Fruit fly (Drosophila melanogaster): ENCODE measurements around the gene qjt.

The qjt gene

DNA sequence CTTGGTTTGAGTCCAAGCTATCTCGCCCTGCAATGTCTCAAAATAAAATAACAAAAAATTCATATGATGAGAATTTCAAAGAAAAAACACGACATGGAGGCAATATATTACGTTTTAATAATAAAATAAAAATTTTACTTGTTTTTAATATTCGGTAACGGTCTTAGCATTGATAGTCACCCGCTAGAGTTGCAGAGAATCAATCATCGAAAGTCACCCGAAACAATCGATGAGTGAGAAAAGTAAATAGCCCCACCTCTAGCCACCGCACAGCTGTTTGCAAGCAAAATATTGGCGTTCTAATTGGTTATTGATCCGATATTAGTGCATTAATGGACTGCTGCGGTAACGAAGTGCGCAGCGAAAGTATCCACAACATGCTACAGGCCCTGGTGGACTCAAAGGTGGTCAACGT lies 2.9 kb upstream of the qjt start, which contains the start of gene CG34250:
CG34250 (plus strand) TSS at position 244 of the 415 bp plus-strand sequence.
- no peak for TF ChIP-seq fd96Ca (GFP tag; IDR thresholded peaks at IDR 0.05)
- peak; percentile 82 for TF ChIP-seq D1 (tag; optimal IDR thresholded peaks at IDR 0.05)
- TF ChIP-seq Pif1A (GFP tag; optimal IDR thresholded peaks at IDR 0.05): no peak
- TF ChIP-seq Pif1B (GFP tag; optimal IDR thresholded peaks at IDR 0.05): no peak
- no peak for TF ChIP-seq Snoo (tag; optimal IDR thresholded peaks at IDR 0.05)
- TF ChIP-seq CG10348 (GFP tag; IDR thresholded peaks at IDR 0.05): no peak
- TF ChIP-seq EcR (GFP tag; optimal IDR thresholded peaks at IDR 0.05): no peak

DNA sequence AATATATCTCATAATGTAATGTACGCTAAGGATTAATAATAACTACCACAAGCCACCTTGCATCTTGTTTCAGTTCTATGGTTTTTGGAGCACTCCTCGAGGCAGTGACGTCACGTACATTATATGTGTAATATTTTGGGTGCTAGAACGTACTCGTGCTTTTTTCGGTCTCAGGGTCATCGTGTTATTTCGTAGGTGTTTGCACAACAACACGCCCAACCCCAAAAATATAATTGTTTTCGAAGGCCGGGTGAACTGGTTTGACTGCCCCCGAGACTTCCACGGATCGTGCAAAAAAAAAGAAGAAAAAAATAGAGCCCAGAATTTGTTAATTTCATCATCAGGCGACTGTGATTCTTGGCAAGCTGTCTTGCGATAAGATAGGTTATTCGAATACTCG lies 2.4 kb upstream of the qjt start:
- TF ChIP-seq Pif1B (GFP tag; optimal IDR thresholded peaks at IDR 0.05) (no peak), Snoo (tag; optimal IDR thresholded peaks at IDR 0.05) (no peak), Ets98B (GFP tag; IDR thresholded peaks at IDR 0.05) (no peak)

DNA sequence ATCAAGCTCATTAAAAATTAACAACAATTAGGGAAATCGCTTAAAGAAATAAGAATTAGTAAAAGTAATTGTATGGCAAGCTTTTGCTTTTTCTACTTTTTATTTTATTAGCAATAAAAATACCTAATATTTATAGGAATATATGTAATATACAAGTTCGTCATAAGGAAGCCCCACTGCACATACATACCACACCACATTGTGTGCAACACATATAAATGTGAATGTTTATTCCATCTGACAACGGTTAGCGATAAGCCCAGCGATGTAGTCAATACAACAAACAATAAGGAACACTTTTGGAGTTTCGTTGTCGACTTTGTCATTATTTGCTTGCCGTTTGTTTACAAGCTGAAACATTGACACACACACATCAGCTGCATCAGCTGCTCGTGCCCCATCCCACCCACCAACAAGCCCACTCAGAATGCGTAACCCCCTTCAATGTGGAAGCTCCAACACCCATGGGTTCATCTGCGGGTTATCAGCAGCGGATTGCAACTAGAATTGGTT lies 6.4 kb downstream of the qjt start:
- TF ChIP-seq CG12605 (GFP tag; IDR thresholded peaks at IDR 0.05): no peak
- no peak for TF ChIP-seq CG10348 (GFP tag; IDR thresholded peaks at IDR 0.05)
- peak; percentile 72 for TF ChIP-seq gl (tag; optimal IDR thresholded peaks at IDR 0.05)
- 0 out of 3 replicates have a peak, but pooled peaks have one; percentile 11 for TF ChIP-seq CG4496 (GFP tag; IDR thresholded peaks at IDR 0.05)
- peak; percentile 59 for TF ChIP-seq Snoo (tag; optimal IDR thresholded peaks at IDR 0.05)
- peak; percentile 38 for TF ChIP-seq CG32121 (GFP tag; IDR thresholded peaks at IDR 0.05)
- no peak; the same call in 2 of the 3 replicates for TF ChIP-seq fd96Ca (GFP tag; IDR thresholded peaks at IDR 0.05)
- TF ChIP-seq CG14655 (GFP tag; optimal IDR thresholded peaks at IDR 0.05): peak; percentile 7
- peak; percentile 50 for TF ChIP-seq CG8159 (tag; optimal IDR thresholded peaks at IDR 0.05)
- TF ChIP-seq D1 (tag; optimal IDR thresholded peaks at IDR 0.05): no peak
- peak; percentile 26 for TF ChIP-seq CG15710 (tag; optimal IDR thresholded peaks at IDR 0.05)
- peak; percentile 20 for TF ChIP-seq CG17806 (tag; optimal IDR thresholded peaks at IDR 0.05)
- peak; percentile 50 for TF ChIP-seq EcR (GFP tag; optimal IDR thresholded peaks at IDR 0.05)
- no peak for TF ChIP-seq Ets98B (GFP tag; IDR thresholded peaks at IDR 0.05)
- TF ChIP-seq CG13204 (GFP tag; optimal IDR thresholded peaks at IDR 0.05): no peak
- TF ChIP-seq CG8301 (tag; optimal IDR thresholded peaks at IDR 0.05): peak; percentile 48
- TF ChIP-seq CG9948 (tag; optimal IDR thresholded peaks at IDR 0.05): peak; percentile 36
- TF ChIP-seq rn (GFP tag; IDR thresholded peaks at IDR 0.05): no peak
- peak; percentile 46 for TF ChIP-seq Pif1A (GFP tag; optimal IDR thresholded peaks at IDR 0.05)
- peak; percentile 43 for TF ChIP-seq Pif1B (GFP tag; optimal IDR thresholded peaks at IDR 0.05)
- TF ChIP-seq CG34367 (tag; optimal IDR thresholded peaks at IDR 0.05): peak; percentile 25

DNA sequence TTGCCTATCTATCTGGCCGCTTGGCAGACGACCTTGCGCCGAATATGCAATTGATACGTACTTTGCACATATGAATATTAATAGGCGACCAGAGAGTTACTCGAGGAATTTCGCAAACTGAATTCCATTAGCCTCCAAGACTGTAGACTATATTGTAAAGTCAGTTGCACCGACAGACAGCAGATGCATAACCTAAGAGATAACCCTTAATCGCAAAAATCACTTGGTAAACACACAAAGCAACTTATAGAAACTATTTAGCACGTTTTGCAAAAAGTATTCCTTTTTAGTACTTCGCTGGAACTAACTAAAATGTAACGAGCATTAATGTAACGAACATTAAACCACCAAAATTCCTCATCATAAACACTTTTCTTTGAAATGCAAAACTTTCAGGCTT lies 7.2 kb downstream of the qjt start, which contains the start of gene CG6333:
CG6333 (minus strand) TSS at position 101 of the 400 bp plus-strand sequence.
- TF ChIP-seq CG15710 (tag; optimal IDR thresholded peaks at IDR 0.05) (no peak), Pif1A (GFP tag; optimal IDR thresholded peaks at IDR 0.05) (no peak)

DNA sequence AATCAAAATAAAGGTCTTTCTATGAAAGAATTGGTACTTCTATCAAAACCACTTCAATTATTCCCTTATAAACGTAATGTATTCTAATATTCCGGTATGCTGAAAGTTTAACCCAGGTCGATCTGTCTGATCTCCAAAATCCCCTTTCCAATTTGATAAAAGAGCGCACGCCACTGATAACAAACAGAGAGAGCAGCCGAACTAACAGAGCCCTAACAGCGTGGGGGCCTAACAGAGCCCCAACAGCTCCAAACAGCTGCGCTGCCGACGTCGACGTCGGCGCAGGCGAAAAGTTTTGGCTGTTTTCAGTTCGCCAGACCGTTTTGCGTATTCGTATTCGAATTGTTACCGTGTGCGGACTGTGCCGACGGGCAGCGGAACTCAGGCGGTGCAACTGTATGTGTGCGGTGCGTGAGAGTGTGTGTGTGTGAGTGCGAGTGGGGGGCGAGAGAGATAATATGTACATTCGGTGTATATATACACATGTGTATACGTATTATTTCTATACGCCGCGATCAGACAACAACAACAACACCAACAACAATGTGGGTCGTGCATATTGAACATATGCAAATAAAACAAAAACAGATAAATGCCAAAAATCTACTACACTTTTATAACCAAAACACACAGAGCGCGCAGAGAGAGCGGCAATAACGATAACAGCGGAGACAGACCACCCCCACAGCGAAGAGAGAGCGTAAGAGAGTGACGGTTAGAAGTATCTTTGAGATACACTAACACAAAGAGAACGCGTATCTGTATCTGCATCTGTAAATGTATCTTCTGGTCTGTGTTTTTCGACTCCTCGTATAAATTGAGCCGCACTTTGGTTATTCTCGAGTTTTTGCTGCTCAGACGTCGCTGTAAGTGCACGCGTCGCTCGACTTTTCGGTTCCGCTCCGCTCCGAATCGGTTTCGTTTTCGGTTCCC lies 8.2 kb downstream of the qjt start, which contains the start of gene Oatp74D:
Oatp74D (plus strand) TSS at position 325 of the 933 bp plus-strand sequence.
- TF ChIP-seq CG8301 (tag; optimal IDR thresholded peaks at IDR 0.05): peak; percentile 34
- TF ChIP-seq CG17806 (tag; optimal IDR thresholded peaks at IDR 0.05): peak; percentile 30
- peak; percentile 4 for TF ChIP-seq CG8159 (tag; optimal IDR thresholded peaks at IDR 0.05)
- TF ChIP-seq CG12605 (GFP tag; IDR thresholded peaks at IDR 0.05): peak; percentile 77
- TF ChIP-seq CG9948 (tag; optimal IDR thresholded peaks at IDR 0.05): peak; percentile 32
- TF ChIP-seq Pif1A (GFP tag; optimal IDR thresholded peaks at IDR 0.05): peak; percentile 71
- TF ChIP-seq CG32121 (GFP tag; IDR thresholded peaks at IDR 0.05): peak; percentile 49; the same call in 1 of the 2 replicates
- no peak for TF ChIP-seq Pif1B (GFP tag; optimal IDR thresholded peaks at IDR 0.05)
- no peak; the same call in 1 of the 3 replicates for TF ChIP-seq fd96Ca (GFP tag; IDR thresholded peaks at IDR 0.05)
- peak; percentile 86 for TF ChIP-seq CG4496 (GFP tag; IDR thresholded peaks at IDR 0.05)
- no peak for TF ChIP-seq CG34367 (tag; optimal IDR thresholded peaks at IDR 0.05)
- TF ChIP-seq CG10348 (GFP tag; IDR thresholded peaks at IDR 0.05): no peak
- TF ChIP-seq rn (GFP tag; IDR thresholded peaks at IDR 0.05): no peak
- no peak for TF ChIP-seq D1 (tag; optimal IDR thresholded peaks at IDR 0.05)
- TF ChIP-seq EcR (GFP tag; optimal IDR thresholded peaks at IDR 0.05): peak; percentile 85
- TF ChIP-seq CG13204 (GFP tag; optimal IDR thresholded peaks at IDR 0.05): peak; percentile 86
- TF ChIP-seq CG15710 (tag; optimal IDR thresholded peaks at IDR 0.05): no peak
- no peak for TF ChIP-seq gl (tag; optimal IDR thresholded peaks at IDR 0.05)
- peak; percentile 37 for TF ChIP-seq Snoo (tag; optimal IDR thresholded peaks at IDR 0.05)
- peak; percentile 77 for TF ChIP-seq Ets98B (GFP tag; IDR thresholded peaks at IDR 0.05)
- peak; percentile 22 for TF ChIP-seq CG14655 (GFP tag; optimal IDR thresholded peaks at IDR 0.05)
